Worm (Caenorhabditis elegans): Measurements from ENCODE around the gene ZK1058.3.

- no peak for TF ChIP-seq fos-1 (tag; optimal IDR thresholded peaks at IDR 0.05)
- TF ChIP-seq lin-13 (GFP tag; optimal IDR thresholded peaks at IDR 0.05) = no peak
- TF ChIP-seq ceh-82 (tag; optimal IDR thresholded peaks at IDR 0.05) = no peak
- no peak for TF ChIP-seq nhr-10 (tag; optimal IDR thresholded peaks at IDR 0.05)
- no peak for TF ChIP-seq blmp-1 (tag; optimal IDR thresholded peaks at IDR 0.05; ENCODE audit: insufficient read depth)
- TF ChIP-seq nhr-11 (tag; optimal IDR thresholded peaks at IDR 0.05) = no peak
Observed at ce11 chrIII:3883146-3883545, 35.5 kb upstream of the ZK1058.3 start.

All from whole organism, L2 larva.